Fruit fly (Drosophila melanogaster) whole organism, embryonic: ENCODE results near the gene S6KL.

ENCODE experiments used
- Ada2b ChIP-seq: fragments of 200-800 bp; sonication (Bioruptor generic); IDR thresholded peaks from 2 replicates; pipeline ENCODE4 v1.3.6; 2022; ENCODE audit warnings: missing biosample characterization, missing genetic modification characterization
- Bteb2 ChIP-seq: fragments of 200-800 bp; sonication (Bioruptor generic); optimal IDR thresholded peaks from 2 replicates; lab custom pipeline; 2016; ENCODE audit warnings: missing biosample characterization, missing genetic modification characterization
- CG10366 ChIP-seq: fragments of 200-800 bp; sonication (Bioruptor generic); IDR thresholded peaks from 2 replicates; pipeline ENCODE4 v1.3.6; 2022; ENCODE audit warnings: missing biosample characterization, missing genetic modification characterization
- CG10979 ChIP-seq: fragments of 200-800 bp; sonication (Bioruptor generic); optimal IDR thresholded peaks from 2 replicates; lab custom pipeline; 2018; ENCODE audit warnings: missing biosample characterization, mild to moderate bottlenecking, missing genetic modification characterization, moderate library complexity
- CG11696 ChIP-seq: fragments of 200-800 bp; sonication (Bioruptor generic); IDR thresholded peaks from 2 replicates; pipeline ENCODE4 v1.3.6; 2022; ENCODE audit warnings: missing biosample characterization, missing genetic modification characterization
- CG13123 ChIP-seq: fragments of 200-800 bp; sonication (Bioruptor generic); optimal IDR thresholded peaks from 2 replicates; lab custom pipeline; 2016; ENCODE audit warnings: missing biosample characterization, missing genetic modification characterization
- CG13424 ChIP-seq: fragments of 200-800 bp; sonication (Bioruptor generic); optimal IDR thresholded peaks from 2 replicates; lab custom pipeline; 2019; ENCODE audit warnings: missing biosample characterization, mild to moderate bottlenecking, missing genetic modification characterization, moderate library complexity
- CG13624 ChIP-seq: fragments of 200-800 bp; sonication (Bioruptor generic); optimal IDR thresholded peaks from 2 replicates; lab custom pipeline; 2016; ENCODE audit warnings: missing biosample characterization, missing genetic modification characterization
- CG14050 ChIP-seq: fragments of 200-800 bp; sonication (Bioruptor generic); IDR thresholded peaks from 3 replicates; pipeline ENCODE4 v1.3.6; 2022; ENCODE audit warnings: missing biosample characterization, missing genetic modification characterization
- CG16779 ChIP-seq: fragments of 200-800 bp; sonication (Bioruptor generic); IDR thresholded peaks from 2 replicates; pipeline ENCODE4 v1.3.6; 2022; ENCODE audit warnings: missing biosample characterization, missing genetic modification characterization
- CG16813 ChIP-seq: fragments of 200-800 bp; sonication (Bioruptor generic); IDR thresholded peaks from 3 replicates; pipeline ENCODE4 v1.3.6; 2022; ENCODE audit warnings: missing biosample characterization, missing genetic modification characterization; ENCODE audit not compliant: partially characterized antibody
- CG17829 ChIP-seq: fragments of 200-800 bp; optimal IDR thresholded peaks from 2 replicates; lab custom pipeline; 2019; ENCODE audit warnings: missing biosample characterization, mild to moderate bottlenecking, missing genetic modification characterization, moderate library complexity
- CG18764 ChIP-seq: fragments of 200-800 bp; sonication (Bioruptor generic); optimal IDR thresholded peaks from 3 replicates; lab custom pipeline; 2016; ENCODE audit warnings: missing biosample characterization, missing genetic modification characterization
- CG2116 ChIP-seq: fragments of 200-800 bp; sonication (Bioruptor generic); optimal IDR thresholded peaks from 3 replicates; lab custom pipeline; 2018; ENCODE audit warnings: missing biosample characterization, mild to moderate bottlenecking, missing genetic modification characterization
- CG30020 ChIP-seq: fragments of 200-800 bp; optimal IDR thresholded peaks from 2 replicates; lab custom pipeline; 2019; ENCODE audit warnings: missing biosample characterization, mild to moderate bottlenecking, missing genetic modification characterization, moderate library complexity
- CG30403 ChIP-seq: fragments of 200-800 bp; sonication (Bioruptor generic); optimal IDR thresholded peaks from 3 replicates; lab custom pipeline; 2016; ENCODE audit warnings: missing biosample characterization, missing genetic modification characterization
- CG34224 ChIP-seq: fragments of 200-800 bp; sonication (Bioruptor generic); IDR thresholded peaks from 3 replicates; pipeline ENCODE4 v1.3.6; 2022; ENCODE audit warnings: missing biosample characterization, missing genetic modification characterization; ENCODE audit not compliant: partially characterized antibody
- CG3726 ChIP-seq: fragments of 200-800 bp; sonication (Bioruptor generic); IDR thresholded peaks from 3 replicates; pipeline ENCODE4, ENCODE4 v1.3.6; 2022; ENCODE audit warnings: missing biosample characterization, missing genetic modification characterization
- CG5953 ChIP-seq: fragments of 200-800 bp; sonication (Bioruptor generic); IDR thresholded peaks from 2 replicates; pipeline ENCODE4 v1.3.6; 2022; ENCODE audit warnings: missing biosample characterization, missing genetic modification characterization
- CG9727 ChIP-seq: fragments of 200-800 bp; sonication (Bioruptor generic); optimal IDR thresholded peaks from 3 replicates; lab custom pipeline; 2017; ENCODE audit warnings: missing biosample characterization, mild to moderate bottlenecking, missing genetic modification characterization
- CoRest ChIP-seq: fragments of 200-800 bp; sonication (Bioruptor generic); optimal IDR thresholded peaks from 3 replicates; lab custom pipeline; 2018; ENCODE audit warnings: missing biosample characterization, mild to moderate bottlenecking, missing genetic modification characterization, moderate library complexity
- Hr51 ChIP-seq, 2 experiments: fragments of 200-800 bp; sonication (Bioruptor generic); optimal IDR thresholded peaks; 2 replicates in 1 of 2; 3 replicates in 1 of 2; lab custom pipeline; 2016 to 2018; ENCODE audit warnings: missing biosample characterization in 2 of 2, missing genetic modification characterization in 2 of 2, mild to moderate bottlenecking in 1 of 2, moderate library complexity in 1 of 2
- Meics ChIP-seq: fragments of 200-800 bp; sonication (Bioruptor generic); optimal IDR thresholded peaks from 2 replicates; lab custom pipeline; 2017; ENCODE audit warnings: missing biosample characterization, mild to moderate bottlenecking, missing genetic modification characterization
- Nf-YB ChIP-seq: fragments of 200-800 bp; sonication (Bioruptor generic); optimal IDR thresholded peaks from 3 replicates; lab custom pipeline; 2019; ENCODE audit warnings: missing biosample characterization, mild to moderate bottlenecking, missing genetic modification characterization, moderate library complexity
- NfI ChIP-seq: fragments of 200-800 bp; sonication (Bioruptor generic); optimal IDR thresholded peaks from 3 replicates; lab custom pipeline; 2018; ENCODE audit warnings: missing biosample characterization, mild to moderate bottlenecking, missing genetic modification characterization, moderate library complexity
- Ptx1 ChIP-seq: fragments of 200-800 bp; sonication (Bioruptor generic); IDR thresholded peaks from 2 replicates; pipeline ENCODE4 v1.3.6; 2022; ENCODE audit warnings: missing biosample characterization, missing genetic modification characterization
- Spps ChIP-seq: fragments of 200-800 bp; sonication (Bioruptor generic); optimal IDR thresholded peaks from 2 replicates; lab custom pipeline; 2018; ENCODE audit warnings: missing biosample characterization, mild to moderate bottlenecking, missing genetic modification characterization
- Ssrp ChIP-seq: fragments of 200-800 bp; sonication (Bioruptor generic); optimal IDR thresholded peaks from 2 replicates; lab custom pipeline; 2018; ENCODE audit warnings: missing biosample characterization, mild to moderate bottlenecking, missing genetic modification characterization, moderate library complexity
- TFAM ChIP-seq: fragments of 200-800 bp; sonication (Bioruptor generic); optimal IDR thresholded peaks from 2 replicates; lab custom pipeline; 2017; ENCODE audit warnings: missing biosample characterization, missing genetic modification characterization, inconsistent platforms
- ap ChIP-seq: fragments of 200-800 bp; sonication (Bioruptor generic); IDR thresholded peaks from 2 replicates; pipeline ENCODE4 v1.3.6; 2022; ENCODE audit warnings: missing biosample characterization, missing genetic modification characterization
- az2 ChIP-seq: fragments of 200-800 bp; sonication (Bioruptor generic); optimal IDR thresholded peaks from 3 replicates; lab custom pipeline; 2016; ENCODE audit warnings: missing biosample characterization, missing genetic modification characterization
- cg ChIP-seq: fragments of 200-800 bp; sonication (Bioruptor generic); optimal IDR thresholded peaks from 3 replicates; lab custom pipeline; 2019; ENCODE audit warnings: missing biosample characterization, mild to moderate bottlenecking, missing genetic modification characterization, moderate library complexity
- corto ChIP-seq: fragments of 200-800 bp; sonication (Bioruptor generic); optimal IDR thresholded peaks from 2 replicates; lab custom pipeline; 2016; ENCODE audit warnings: missing biosample characterization, mild to moderate bottlenecking, missing genetic modification characterization, moderate library complexity
- crp ChIP-seq, 2 experiments: fragments of 200-800 bp; sonication (Bioruptor generic); optimal IDR thresholded peaks; 2 replicates in 1 of 2; 3 replicates in 1 of 2; lab custom pipeline; 2017; ENCODE audit warnings: missing biosample characterization in 2 of 2, missing genetic modification characterization in 2 of 2, mild to moderate bottlenecking in 1 of 2, moderate library complexity in 1 of 2
- dan ChIP-seq: fragments of 200-800 bp; sonication (Bioruptor generic); IDR thresholded peaks from 2 replicates; pipeline ENCODE4 v1.3.6; 2022; ENCODE audit warnings: missing biosample characterization, missing genetic modification characterization
- dmrt99B ChIP-seq: fragments of 200-800 bp; sonication (Bioruptor generic); optimal IDR thresholded peaks from 2 replicates; lab custom pipeline; 2018; ENCODE audit warnings: missing biosample characterization, mild to moderate bottlenecking, missing genetic modification characterization, moderate library complexity
- fd96Cb ChIP-seq: fragments of 200-800 bp; sonication (Bioruptor generic); optimal IDR thresholded peaks from 2 replicates; lab custom pipeline; 2018; ENCODE audit warnings: missing biosample characterization, mild to moderate bottlenecking, missing genetic modification characterization, moderate library complexity
- fu2 ChIP-seq: fragments of 200-800 bp; sonication (Bioruptor generic); optimal IDR thresholded peaks from 2 replicates; lab custom pipeline; 2016; ENCODE audit warnings: missing biosample characterization, missing genetic modification characterization
- jing ChIP-seq: fragments of 200-800 bp; sonication (Bioruptor generic); optimal IDR thresholded peaks from 2 replicates; lab custom pipeline; 2018; ENCODE audit warnings: missing biosample characterization, mild to moderate bottlenecking, missing genetic modification characterization
- jumu ChIP-seq: fragments of 200-800 bp; sonication (Bioruptor generic); optimal IDR thresholded peaks from 3 replicates; lab custom pipeline; 2016; ENCODE audit warnings: missing biosample characterization, missing genetic modification characterization
- lbe ChIP-seq: fragments of 200-800 bp; sonication (Bioruptor generic); optimal IDR thresholded peaks from 2 replicates; lab custom pipeline; 2016; ENCODE audit warnings: missing biosample characterization, mild to moderate bottlenecking, missing genetic modification characterization
- mam ChIP-seq: fragments of 200-800 bp; sonication (Bioruptor generic); optimal IDR thresholded peaks from 3 replicates; lab custom pipeline; 2016; ENCODE audit warnings: missing biosample characterization, missing genetic modification characterization
- nom ChIP-seq: fragments of 200-800 bp; sonication (Bioruptor generic); optimal IDR thresholded peaks from 2 replicates; lab custom pipeline; 2017; ENCODE audit warnings: missing biosample characterization, missing genetic modification characterization, mild to moderate bottlenecking, moderate library complexity, missing genetic modification reagents
- onecut ChIP-seq: fragments of 200-800 bp; sonication (Bioruptor generic); IDR thresholded peaks from 2 replicates; pipeline ENCODE4 v1.3.6; 2022; ENCODE audit warnings: missing biosample characterization, missing genetic modification characterization
- org-1 ChIP-seq: fragments of 200-800 bp; sonication (Bioruptor generic); optimal IDR thresholded peaks from 2 replicates; lab custom pipeline; 2017; ENCODE audit warnings: missing biosample characterization, missing genetic modification characterization
- rib ChIP-seq: fragments of 200-800 bp; sonication (Bioruptor generic); IDR thresholded peaks from 2 replicates; pipeline ENCODE4 v1.3.6; 2022; ENCODE audit warnings: missing biosample characterization, missing genetic modification characterization
- sim ChIP-seq: fragments of 200-800 bp; sonication (Bioruptor generic); IDR thresholded peaks from 2 replicates; pipeline ENCODE4 v1.3.6; 2022; ENCODE audit warnings: missing biosample characterization, missing genetic modification characterization
- tin ChIP-seq: fragments of 200-800 bp; sonication (Bioruptor generic); optimal IDR thresholded peaks from 3 replicates; lab custom pipeline; 2016; ENCODE audit warnings: missing biosample characterization, missing genetic modification characterization
- twi ChIP-seq: fragments of 200-800 bp; optimal IDR thresholded peaks from 2 replicates; lab custom pipeline; 2019; ENCODE audit warnings: missing biosample characterization, mild to moderate bottlenecking, missing genetic modification characterization, moderate library complexity

S6KL gene

DNA sequence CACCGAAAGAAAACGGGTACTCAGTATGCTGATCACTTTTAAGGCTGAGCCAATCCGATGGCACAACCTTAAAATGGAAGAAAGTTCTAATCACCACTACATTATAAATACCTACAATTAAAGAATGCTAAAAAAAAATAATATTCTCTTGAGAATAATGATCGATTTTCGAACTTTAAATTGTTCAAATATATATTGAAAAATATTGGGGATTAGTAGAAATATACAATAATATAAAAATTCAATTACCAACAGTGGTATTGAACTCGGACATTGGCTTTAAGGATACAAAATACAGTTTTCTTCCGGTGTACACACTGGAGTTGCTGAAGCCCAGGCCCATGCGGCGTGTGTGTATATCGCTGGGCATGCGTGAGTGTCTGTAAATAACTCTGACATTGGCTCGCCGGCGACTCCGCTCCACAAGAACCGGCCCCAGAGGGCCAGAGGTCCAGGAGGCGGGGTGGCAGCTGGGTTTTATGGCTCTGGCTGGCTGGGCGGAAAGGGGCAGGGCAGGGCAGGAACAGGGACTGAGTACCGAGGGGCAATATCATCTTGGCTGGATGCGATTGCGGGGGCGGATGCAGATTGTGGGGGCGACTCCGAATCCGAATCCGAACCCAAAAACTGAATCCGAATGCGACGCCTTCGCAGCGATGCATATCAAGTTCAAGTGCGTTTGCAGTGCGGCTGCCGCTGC is 12.3 kb upstream of the S6KL start:
- TF ChIP-seq dan (GFP tag; lab: Robert Waterston, UW) (no peak), rib (no peak), CG2116 (GFP tag; lab: Kevin White, UChicago) (peak; percentile 28), CoRest (tag; lab: Kevin White, UChicago) (peak; percentile 81), twi (tag; lab: Kevin White, UChicago) (peak; percentile 62), CG18764 (GFP tag; lab: Kevin White, UChicago) (peak; percentile 19), CG10366 (GFP tag; lab: Robert Waterston, UW) (peak; percentile 28; the same call in 1 of the 2 replicates), CG16813 (GFP tag; lab: Robert Waterston, UW) (no peak), CG13123 (peak; percentile 6), CG16779 (GFP tag; lab: Robert Waterston, UW) (no peak), CG34224 (no peak), jumu (GFP tag; lab: Kevin White, UChicago) (no peak), Bteb2 (no peak), fd96Cb (tag; lab: Kevin White, UChicago) (peak; percentile 66), fu2 (GFP tag; lab: Kevin White, UChicago) (no peak), sim (GFP tag; lab: Robert Waterston, UW) (no peak), jing (GFP tag; lab: Kevin White, UChicago) (peak; percentile 45), Ada2b (GFP tag; lab: Robert Waterston, UW) (no peak), tin (GFP tag; lab: Kevin White, UChicago) (peak; percentile 28), Nf-YB (GFP tag; lab: Kevin White, UChicago) (peak; percentile 62), Hr51 (GFP tag; optimal IDR thresholded peaks at IDR 0.05; lab: Kevin White, UChicago) (peak in 1 of 2 experiments; percentile 60), CG10979 (tag; lab: Kevin White, UChicago) (peak; percentile 87), CG13624 (GFP tag; lab: Kevin White, UChicago) (no peak), az2 (GFP tag; lab: Kevin White, UChicago) (peak; percentile 72), TFAM (GFP tag; lab: Kevin White, UChicago) (no peak), nom (GFP tag; lab: Kevin White, UChicago) (peak; percentile 75), CG3726 (GFP tag; lab: Robert Waterston, UW) (peak; percentile 48; the same call in 1 of the 3 replicates), CG5953 (no peak), NfI (GFP tag; lab: Kevin White, UChicago) (peak; percentile 38), cg (GFP tag; lab: Kevin White, UChicago) (no peak), lbe (GFP tag; lab: Kevin White, UChicago) (peak; percentile 31), ap (GFP tag; lab: Robert Waterston, UW) (no peak), onecut (0 out of 2 replicates have a peak, but pooled peaks have one; percentile 23), CG9727 (GFP tag; lab: Kevin White, UChicago) (peak; percentile 76), CG14050 (GFP tag; lab: Robert Waterston, UW) (no peak), crp (GFP tag; optimal IDR thresholded peaks at IDR 0.05; lab: Kevin White, UChicago) (no peak), Meics (GFP tag; lab: Kevin White, UChicago) (peak; percentile 25), CG11696 (GFP tag; lab: Robert Waterston, UW) (no peak), Ssrp (tag; lab: Kevin White, UChicago) (peak; percentile 85), CG30403 (GFP tag; lab: Kevin White, UChicago) (peak; percentile 74), Ptx1 (0 out of 2 replicates have a peak, but pooled peaks have one; percentile 25), corto (GFP tag; lab: Kevin White, UChicago) (peak; percentile 53), Spps (tag; lab: Kevin White, UChicago) (peak; percentile 52), CG30020 (peak; percentile 34), org-1 (GFP tag; lab: Kevin White, UChicago) (peak; percentile 48), mam (GFP tag; lab: Kevin White, UChicago) (no peak), CG13424 (tag; lab: Kevin White, UChicago) (peak; percentile 74), dmrt99B (tag; lab: Kevin White, UChicago) (peak; percentile 76), CG17829 (tag; lab: Kevin White, UChicago) (peak; percentile 72)
